Fruit fly (Drosophila melanogaster) whole organism, adult: ENCODE measurements around the gene gudu.

ENCODE experiments used
- CG11617 ChIP-seq: fragments of 200-800 bp; sonication (Bioruptor generic); optimal IDR thresholded peaks from 2 replicates; lab custom pipeline; 2017; ENCODE audit warnings: mild to moderate bottlenecking, missing biosample characterization, missing genetic modification reagents, missing genetic modification characterization
- CG12768 ChIP-seq: fragments of 200-800 bp; sonication (Bioruptor generic); optimal IDR thresholded peaks from 2 replicates; lab custom pipeline; 2017; ENCODE audit warnings: missing biosample characterization, missing genetic modification characterization, mild to moderate bottlenecking, moderate library complexity, missing genetic modification reagents
- CG14711 ChIP-seq: fragments of 200-800 bp; sonication (Bioruptor generic); optimal IDR thresholded peaks from 2 replicates; lab custom pipeline; 2018; ENCODE audit warnings: missing biosample characterization, mild to moderate bottlenecking, missing genetic modification characterization, moderate library complexity
- CG1620 ChIP-seq: fragments of 200-800 bp; sonication (Bioruptor generic); optimal IDR thresholded peaks from 2 replicates; lab custom pipeline; 2016; ENCODE audit warnings: missing biosample characterization, missing genetic modification characterization
- CG33017 ChIP-seq: fragments of 200-800 bp; sonication (Bioruptor generic); optimal IDR thresholded peaks from 2 replicates; lab custom pipeline; 2018; ENCODE audit warnings: missing biosample characterization, mild to moderate bottlenecking, missing genetic modification characterization, moderate library complexity
- CG5204 ChIP-seq: fragments of 200-800 bp; sonication (Bioruptor generic); optimal IDR thresholded peaks from 2 replicates; lab custom pipeline; 2016; ENCODE audit warnings: missing biosample characterization, missing genetic modification characterization
- CG7045 ChIP-seq: fragments of 200-800 bp; sonication (Bioruptor generic); optimal IDR thresholded peaks from 2 replicates; lab custom pipeline; 2017; ENCODE audit warnings: missing biosample characterization, mild to moderate bottlenecking, missing genetic modification characterization
- CG7101 ChIP-seq: fragments of 200-800 bp; sonication (Bioruptor generic); optimal IDR thresholded peaks from 2 replicates; lab custom pipeline; 2018; ENCODE audit warnings: missing biosample characterization, mild to moderate bottlenecking, missing genetic modification characterization, moderate library complexity
- Clk ChIP-seq: fragments of 200-800 bp; sonication (Bioruptor generic); optimal IDR thresholded peaks from 2 replicates; lab custom pipeline; 2017; ENCODE audit warnings: missing biosample characterization, missing genetic modification characterization
- Crg-1 ChIP-seq: fragments of 200-800 bp; sonication (Bioruptor generic); optimal IDR thresholded peaks from 2 replicates; lab custom pipeline; 2016; ENCODE audit warnings: missing biosample characterization, missing genetic modification characterization
- Hr96 ChIP-seq: fragments of 200-800 bp; sonication (Bioruptor generic); optimal IDR thresholded peaks from 2 replicates; lab custom pipeline; 2016; ENCODE audit warnings: missing biosample characterization, missing genetic modification characterization
- Mnt ChIP-seq: fragments of 200-800 bp; sonication (Bioruptor generic); optimal IDR thresholded peaks from 2 replicates; lab custom pipeline; 2016; ENCODE audit warnings: missing biosample characterization, mild to moderate bottlenecking, missing genetic modification characterization
- bab1 ChIP-seq: fragments of 200-800 bp; sonication (Bioruptor generic); optimal IDR thresholded peaks from 3 replicates; lab custom pipeline; 2019; ENCODE audit warnings: missing biosample characterization, mild to moderate bottlenecking, missing genetic modification characterization, moderate library complexity
- cic ChIP-seq: fragments of 200-800 bp; sonication (Bioruptor generic); optimal IDR thresholded peaks from 2 replicates; lab custom pipeline; 2017; ENCODE audit warnings: missing biosample characterization, mild to moderate bottlenecking, missing genetic modification characterization, moderate library complexity
- cnc ChIP-seq, 2 experiments: fragments of >200 bp; optimal IDR thresholded peaks; 2 replicates each; lab custom pipeline; 2017
- kay ChIP-seq: fragments of 200-800 bp; sonication (Bioruptor generic); peaks from one replicate; lab custom pipeline; 2016; ENCODE audit warnings: missing biosample characterization, missing genetic modification characterization, borderline replicate concordance
- ovo ChIP-seq: fragments of 200-800 bp; sonication (Bioruptor generic); optimal IDR thresholded peaks from 2 replicates; lab custom pipeline; 2016; ENCODE audit warnings: missing biosample characterization, missing genetic modification characterization
- pad ChIP-seq: fragments of 200-800 bp; sonication (Bioruptor generic); optimal IDR thresholded peaks from 3 replicates; lab custom pipeline; 2017; ENCODE audit warnings: missing biosample characterization, missing genetic modification characterization, mild to moderate bottlenecking, moderate library complexity, missing genetic modification reagents
- tj ChIP-seq: fragments of 200-800 bp; sonication (Bioruptor generic); optimal IDR thresholded peaks from 3 replicates; lab custom pipeline; 2017; ENCODE audit warnings: missing biosample characterization, mild to moderate bottlenecking, missing genetic modification characterization, moderate library complexity
- toe ChIP-seq: fragments of 200-800 bp; sonication (Bioruptor generic); optimal IDR thresholded peaks from 2 replicates; lab custom pipeline; 2016; ENCODE audit warnings: missing biosample characterization, missing genetic modification characterization

The gudu gene

DNA sequence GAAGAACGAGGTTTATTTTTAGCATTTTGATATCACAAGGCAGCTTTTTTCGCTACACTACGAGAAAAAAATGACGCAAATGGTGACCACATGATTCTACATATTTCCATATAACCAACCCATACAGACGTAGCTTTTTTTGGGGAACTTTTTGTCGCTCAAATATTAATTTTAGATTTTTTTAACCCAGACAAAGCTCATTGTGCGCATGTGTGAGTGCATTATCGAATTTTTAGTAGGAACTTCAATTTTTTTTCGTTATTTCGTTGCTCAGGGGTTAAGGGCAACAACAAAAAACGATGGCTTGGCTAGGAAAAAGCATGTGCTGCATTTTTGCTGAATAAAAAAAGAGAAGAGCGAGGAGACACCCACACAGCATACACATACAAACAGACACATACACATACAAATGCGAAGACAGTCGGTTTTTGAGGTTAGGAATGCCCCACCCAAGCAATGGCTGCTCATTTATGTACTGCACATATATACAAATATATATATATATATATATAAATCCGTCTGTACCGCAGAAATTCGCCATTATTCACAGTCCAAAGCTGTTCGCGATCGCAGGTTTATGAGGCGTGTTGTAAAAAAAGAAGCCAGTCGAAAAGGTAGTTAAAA is 36.1 kb downstream of the gudu start:
- no peak for TF ChIP-seq CG1620 (GFP tag; lab: Kevin White, UChicago)
- TF ChIP-seq CG11617 (GFP tag; lab: Kevin White, UChicago) = no peak
- peak; percentile 89 for TF ChIP-seq tj (GFP tag; lab: Kevin White, UChicago)

dm6 chr2L:7424907-7425689 is 36.8 kb downstream of the gudu start:
- TF ChIP-seq kay (GFP tag; lab: Kevin White, UChicago) (peak; percentile 94), cic (GFP tag; lab: Kevin White, UChicago) (peak; percentile 59), CG7101 (tag; lab: Kevin White, UChicago) (peak; percentile 90), CG5204 (GFP tag; lab: Kevin White, UChicago) (no peak), CG1620 (GFP tag; lab: Kevin White, UChicago) (peak; percentile 51), CG33017 (tag; lab: Kevin White, UChicago) (peak; percentile 89), pad (peak; percentile 22), Mnt (GFP tag; lab: Kevin White, UChicago) (no peak), cnc (optimal IDR thresholded peaks at IDR 0.05; lab: Kevin White, UChicago) (no peak), Hr96 (peak; percentile 9), CG14711 (tag; lab: Kevin White, UChicago) (peak; percentile 86), toe (no peak), Crg-1 (GFP tag; lab: Kevin White, UChicago) (peak; percentile 59), bab1 (GFP tag; lab: Kevin White, UChicago) (peak; percentile 84), tj (GFP tag; lab: Kevin White, UChicago) (peak; percentile 59), CG12768 (GFP tag; lab: Kevin White, UChicago) (peak; percentile 87), ovo (GFP tag; lab: Kevin White, UChicago) (no peak), CG11617 (GFP tag; lab: Kevin White, UChicago) (peak; percentile 72), CG7045 (GFP tag; lab: Kevin White, UChicago) (peak; percentile 74), Clk (GFP tag; lab: Kevin White, UChicago) (peak; percentile 10)

DNA sequence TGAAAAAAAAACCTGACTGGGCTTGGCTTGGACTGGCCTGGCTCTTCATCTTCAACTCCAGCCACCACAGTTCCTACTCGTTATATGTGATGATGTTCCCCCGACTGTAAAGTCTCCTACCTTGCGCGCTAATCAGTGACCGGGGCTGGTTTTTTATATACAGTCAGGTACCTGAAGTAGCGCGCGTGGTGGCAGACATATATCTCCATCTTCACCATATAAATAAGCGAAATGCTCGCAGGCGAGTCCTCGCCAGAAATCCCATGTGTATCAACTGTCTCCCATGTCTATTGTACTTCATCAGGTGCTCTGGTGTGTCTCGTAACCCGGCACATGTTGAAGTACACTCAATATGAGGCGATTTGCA is 37.4 kb downstream of the gudu start:
- TF ChIP-seq CG7045 (GFP tag; lab: Kevin White, UChicago) (no peak), pad (no peak), CG33017 (tag; lab: Kevin White, UChicago) (no peak), ovo (GFP tag; lab: Kevin White, UChicago) (no peak), Hr96 (no peak), Clk (GFP tag; lab: Kevin White, UChicago) (no peak), cic (GFP tag; lab: Kevin White, UChicago) (no peak), CG5204 (GFP tag; lab: Kevin White, UChicago) (no peak)

DNA sequence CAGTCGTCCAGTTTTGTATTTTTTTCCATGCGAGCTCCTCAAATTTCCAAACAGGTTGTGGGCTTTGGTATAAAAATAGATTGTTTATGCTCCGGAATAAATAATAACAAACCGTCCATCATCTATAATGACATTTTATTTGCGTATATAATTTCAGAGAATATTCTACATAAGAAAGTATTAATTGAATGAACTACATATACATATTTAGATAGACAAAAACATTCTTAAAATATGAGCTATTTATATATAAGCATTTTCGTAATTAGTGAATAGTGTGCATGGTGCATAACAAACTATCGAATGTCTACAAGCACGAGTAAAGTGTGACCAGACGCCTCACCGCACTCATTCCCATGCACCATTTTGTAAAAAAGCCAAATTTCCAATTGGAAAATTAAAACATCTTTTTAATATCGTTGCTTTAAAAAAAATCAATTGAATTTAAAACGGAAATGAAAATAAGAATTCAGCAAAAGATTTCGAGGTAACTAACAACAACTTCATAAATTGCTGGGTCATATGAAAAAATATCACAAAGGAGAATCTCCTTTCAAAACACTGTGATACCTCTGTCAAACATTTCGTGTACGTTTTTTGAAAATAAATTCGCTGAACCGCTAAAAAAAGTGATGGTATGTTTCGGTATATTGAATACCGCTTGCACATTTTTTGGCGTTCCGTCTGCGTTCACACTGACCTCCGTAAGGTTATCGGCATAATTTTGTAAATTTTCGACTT is 38.2 kb downstream of the gudu start, which contains the start of gene muc:
Gene muc, plus strand, starts transcription at position 541 of the 741 bp plus-strand sequence.
- TF ChIP-seq ovo (GFP tag; lab: Kevin White, UChicago) = peak; percentile 10
- TF ChIP-seq CG7045 (GFP tag; lab: Kevin White, UChicago) = no peak
- TF ChIP-seq toe = peak; percentile 46
- peak; percentile 8 for TF ChIP-seq Hr96
- peak; percentile 36 for TF ChIP-seq CG1620 (GFP tag; lab: Kevin White, UChicago)
- no peak for TF ChIP-seq Crg-1 (GFP tag; lab: Kevin White, UChicago)
- TF ChIP-seq CG12768 (GFP tag; lab: Kevin White, UChicago) = no peak
- no peak for TF ChIP-seq cnc (optimal IDR thresholded peaks at IDR 0.05; lab: Kevin White, UChicago)
- peak; percentile 64 for TF ChIP-seq CG7101 (tag; lab: Kevin White, UChicago)
- TF ChIP-seq CG14711 (tag; lab: Kevin White, UChicago) = peak; percentile 57
- TF ChIP-seq Clk (GFP tag; lab: Kevin White, UChicago) = peak; percentile 8
- peak; percentile 23 for TF ChIP-seq tj (GFP tag; lab: Kevin White, UChicago)
- TF ChIP-seq bab1 (GFP tag; lab: Kevin White, UChicago) = peak; percentile 13
- TF ChIP-seq CG5204 (GFP tag; lab: Kevin White, UChicago) = peak; percentile 30
- TF ChIP-seq CG11617 (GFP tag; lab: Kevin White, UChicago) = no peak
- peak; percentile 54 for TF ChIP-seq CG33017 (tag; lab: Kevin White, UChicago)
- peak; percentile 6 for TF ChIP-seq pad

- TF ChIP-seq toe = no peak
- TF ChIP-seq Mnt (GFP tag; lab: Kevin White, UChicago) = peak; percentile 32
These were observed 38.9 kb downstream of the gudu start for dm6 chr2L:7427067-7427785.
